Fruit fly (Drosophila melanogaster): Measurements from ENCODE around the gene CG31533.

dm6 chr3R:14152550-14152949 is 4.7 kb downstream of the CG31533 start, which contains the start of gene CG42500:
- TF ChIP-seq CG1602 (GFP tag; optimal IDR thresholded peaks at IDR 0.05) (no peak), B-H2 (GFP tag; optimal IDR thresholded peaks at IDR 0.05) (no peak), CG10267 (tag; optimal IDR thresholded peaks at IDR 0.05) (no peak), fu2 (GFP tag; optimal IDR thresholded peaks at IDR 0.05) (no peak), fd96Cb (tag; optimal IDR thresholded peaks at IDR 0.05) (no peak), bowl (GFP tag; IDR thresholded peaks at IDR 0.05) (no peak)

Data from whole organism, embryonic.